Fruit fly (Drosophila melanogaster) whole organism, embryonic: ENCODE results near the gene CG15375.

ENCODE experiments used
- Abd-B ChIP-seq: fragments of 200-800 bp; sonication (Bioruptor generic); optimal IDR thresholded peaks from 2 replicates; lab custom pipeline; 2018; ENCODE audit warnings: missing biosample characterization, mild to moderate bottlenecking, missing genetic modification characterization, moderate library complexity
- BEAF-32 ChIP-seq: fragments of 200-800 bp; sonication (Bioruptor generic); optimal IDR thresholded peaks from 3 replicates; lab custom pipeline; 2017; ENCODE audit warnings: missing biosample characterization, missing genetic modification characterization, mild to moderate bottlenecking, moderate library complexity, missing genetic modification reagents
- Blimp-1 ChIP-seq: fragments of 200-800 bp; sonication (Bioruptor generic); optimal IDR thresholded peaks from 3 replicates; lab custom pipeline; 2018; ENCODE audit warnings: missing biosample characterization, missing genetic modification characterization, mild to moderate bottlenecking, moderate library complexity, missing genetic modification reagents
- CG1024 ChIP-seq: fragments of 200-800 bp; sonication (Bioruptor generic); IDR thresholded peaks from 2 replicates; pipeline ENCODE4 v1.3.6; 2022; ENCODE audit warnings: missing biosample characterization, missing genetic modification characterization
- CG10543 ChIP-seq: fragments of 200-800 bp; sonication (Bioruptor generic); optimal IDR thresholded peaks from 3 replicates; lab custom pipeline; 2017; ENCODE audit warnings: missing biosample characterization, mild to moderate bottlenecking, missing genetic modification characterization, moderate library complexity
- CG12071 ChIP-seq: fragments of 200-800 bp; sonication (Bioruptor generic); optimal IDR thresholded peaks from 3 replicates; lab custom pipeline; 2018; ENCODE audit warnings: missing biosample characterization, mild to moderate bottlenecking, missing genetic modification characterization
- CG12744 ChIP-seq: fragments of 200-800 bp; sonication (Bioruptor generic); optimal IDR thresholded peaks from 2 replicates; lab custom pipeline; 2016; ENCODE audit warnings: missing biosample characterization, missing genetic modification characterization
- CG12769 ChIP-seq: fragments of 200-800 bp; sonication (Bioruptor generic); optimal IDR thresholded peaks from 2 replicates; lab custom pipeline; 2019; ENCODE audit warnings: missing biosample characterization, mild to moderate bottlenecking, missing genetic modification characterization, moderate library complexity
- CG13123 ChIP-seq: fragments of 200-800 bp; sonication (Bioruptor generic); optimal IDR thresholded peaks from 2 replicates; lab custom pipeline; 2016; ENCODE audit warnings: missing biosample characterization, missing genetic modification characterization
- CG14441 ChIP-seq: fragments of 200-800 bp; sonication (Bioruptor generic); IDR thresholded peaks from 2 replicates; pipeline ENCODE4 v1.3.6; 2022; ENCODE audit warnings: missing biosample characterization, missing genetic modification characterization
- CG14667 ChIP-seq: fragments of 200-800 bp; sonication (Bioruptor generic); IDR thresholded peaks from 2 replicates; pipeline ENCODE4 v1.3.6; 2022; ENCODE audit warnings: missing biosample characterization, missing genetic modification characterization
- CG14965 ChIP-seq: fragments of 200-800 bp; sonication (Bioruptor generic); optimal IDR thresholded peaks from 2 replicates; lab custom pipeline; 2016; ENCODE audit warnings: missing biosample characterization, missing genetic modification characterization, borderline replicate concordance
- CG15269 ChIP-seq: fragments of 200-800 bp; sonication (Bioruptor generic); optimal IDR thresholded peaks from 2 replicates; lab custom pipeline; 2018; ENCODE audit warnings: missing biosample characterization, mild to moderate bottlenecking, missing genetic modification characterization, moderate library complexity
- CG1529 ChIP-seq: fragments of 200-800 bp; sonication (Bioruptor generic); optimal IDR thresholded peaks from 3 replicates; lab custom pipeline; 2018; ENCODE audit warnings: missing biosample characterization, missing genetic modification characterization
- CG16779 ChIP-seq: fragments of 200-800 bp; sonication (Bioruptor generic); IDR thresholded peaks from 2 replicates; pipeline ENCODE4 v1.3.6; 2022; ENCODE audit warnings: missing biosample characterization, missing genetic modification characterization
- CG17328 ChIP-seq: fragments of 200-800 bp; sonication (Bioruptor generic); IDR thresholded peaks from 2 replicates; pipeline ENCODE4 v1.3.6; 2022; ENCODE audit warnings: missing biosample characterization, missing genetic modification characterization
- CG17829 ChIP-seq: fragments of 200-800 bp; optimal IDR thresholded peaks from 2 replicates; lab custom pipeline; 2019; ENCODE audit warnings: missing biosample characterization, mild to moderate bottlenecking, missing genetic modification characterization, moderate library complexity
- CG2678 ChIP-seq: fragments of 200-800 bp; sonication (Bioruptor generic); optimal IDR thresholded peaks from 3 replicates; lab custom pipeline; 2019; ENCODE audit warnings: missing biosample characterization, mild to moderate bottlenecking, missing genetic modification characterization, moderate library complexity
- CG3065 ChIP-seq: fragments of 200-800 bp; sonication (Bioruptor generic); optimal IDR thresholded peaks from 2 replicates; lab custom pipeline; 2016; ENCODE audit warnings: missing biosample characterization, missing genetic modification characterization
- CG34376 ChIP-seq: fragments of 200-800 bp; sonication (Bioruptor generic); optimal IDR thresholded peaks from 2 replicates; lab custom pipeline; 2018; ENCODE audit warnings: missing biosample characterization, mild to moderate bottlenecking, missing genetic modification characterization
- CG34422 ChIP-seq: fragments of 200-800 bp; sonication (Bioruptor generic); IDR thresholded peaks from 3 replicates; pipeline ENCODE4 v1.3.6; 2022; ENCODE audit warnings: missing biosample characterization, missing genetic modification characterization
- CG5180 ChIP-seq: fragments of 200-800 bp; sonication (Bioruptor generic); optimal IDR thresholded peaks from 3 replicates; lab custom pipeline; 2017; ENCODE audit warnings: missing biosample characterization, missing genetic modification characterization, mild to moderate bottlenecking, moderate library complexity, missing genetic modification reagents
- CG6254 ChIP-seq: fragments of 200-800 bp; sonication (Bioruptor generic); optimal IDR thresholded peaks from 3 replicates; lab custom pipeline; 2017; ENCODE audit warnings: mild to moderate bottlenecking, missing biosample characterization, missing genetic modification reagents, missing genetic modification characterization
- CG6689 ChIP-seq: fragments of 200-800 bp; sonication (Bioruptor generic); IDR thresholded peaks from 2 replicates; pipeline ENCODE4 v1.3.6; 2022; ENCODE audit warnings: missing biosample characterization, missing genetic modification characterization
- CG6791 ChIP-seq: fragments of 200-800 bp; sonication (Bioruptor generic); IDR thresholded peaks from 3 replicates; pipeline ENCODE4 v1.3.6; 2022; ENCODE audit warnings: missing biosample characterization, missing genetic modification characterization; ENCODE audit not compliant: partially characterized antibody
- CG7963 ChIP-seq: fragments of 200-800 bp; sonication (Bioruptor generic); IDR thresholded peaks from 3 replicates; pipeline ENCODE4 v1.3.6; 2022; ENCODE audit warnings: missing biosample characterization, missing genetic modification characterization; ENCODE audit not compliant: partially characterized antibody
- CG8281 ChIP-seq: fragments of 200-800 bp; sonication (Bioruptor generic); optimal IDR thresholded peaks from 2 replicates; lab custom pipeline; 2018; ENCODE audit warnings: missing biosample characterization, mild to moderate bottlenecking, missing genetic modification characterization, moderate library complexity
- CG8388 ChIP-seq: fragments of 200-800 bp; sonication (Bioruptor generic); optimal IDR thresholded peaks from 2 replicates; lab custom pipeline; 2019; ENCODE audit warnings: missing biosample characterization, mild to moderate bottlenecking, missing genetic modification characterization, moderate library complexity
- CTCF ChIP-seq: fragments of 200-800 bp; sonication (Bioruptor generic); optimal IDR thresholded peaks from 2 replicates; lab custom pipeline; 2017; ENCODE audit warnings: missing biosample characterization, mild to moderate bottlenecking, missing genetic modification characterization, moderate library complexity
- Doc3 ChIP-seq: fragments of 200-800 bp; sonication (Bioruptor generic); IDR thresholded peaks from 3 replicates; pipeline ENCODE4 v1.3.6; 2022; ENCODE audit warnings: missing biosample characterization, missing genetic modification characterization; ENCODE audit not compliant: partially characterized antibody
- HLHmδ ChIP-seq: fragments of 200-800 bp; sonication (Bioruptor generic); optimal IDR thresholded peaks from 2 replicates; lab custom pipeline; 2018; ENCODE audit warnings: missing biosample characterization, mild to moderate bottlenecking, missing genetic modification characterization, moderate library complexity
- Hr51 ChIP-seq, 2 experiments: fragments of 200-800 bp; sonication (Bioruptor generic); optimal IDR thresholded peaks; 2 replicates in 1 of 2; 3 replicates in 1 of 2; lab custom pipeline; 2016 to 2018; ENCODE audit warnings: missing biosample characterization in 2 of 2, missing genetic modification characterization in 2 of 2, mild to moderate bottlenecking in 1 of 2, moderate library complexity in 1 of 2
- Side ChIP-seq: fragments of 200-800 bp; sonication (Bioruptor generic); optimal IDR thresholded peaks from 2 replicates; lab custom pipeline; 2016; ENCODE audit warnings: missing biosample characterization, missing genetic modification characterization
- bab2 ChIP-seq: fragments of 200-800 bp; sonication (Bioruptor generic); optimal IDR thresholded peaks from 2 replicates; lab custom pipeline; 2016; ENCODE audit warnings: missing biosample characterization, missing genetic modification characterization
- bbx ChIP-seq: fragments of 200-800 bp; sonication (Bioruptor generic); IDR thresholded peaks from 2 replicates; pipeline ENCODE4 v1.3.6; 2022; ENCODE audit warnings: missing biosample characterization, missing genetic modification characterization; ENCODE audit not compliant: partially characterized antibody
- chm ChIP-seq: fragments of 200-800 bp; sonication (Bioruptor generic); IDR thresholded peaks from 2 replicates; pipeline ENCODE4 v1.3.6; 2022; ENCODE audit warnings: missing biosample characterization, missing genetic modification characterization
- crol ChIP-seq: fragments of 200-800 bp; sonication (Bioruptor generic); IDR thresholded peaks from 2 replicates; pipeline ENCODE4 v1.3.6; 2022; ENCODE audit warnings: missing biosample characterization, missing genetic modification characterization
- dmrt99B ChIP-seq: fragments of 200-800 bp; sonication (Bioruptor generic); optimal IDR thresholded peaks from 2 replicates; lab custom pipeline; 2018; ENCODE audit warnings: missing biosample characterization, mild to moderate bottlenecking, missing genetic modification characterization, moderate library complexity
- gem ChIP-seq: fragments of 200-800 bp; sonication (Bioruptor generic); optimal IDR thresholded peaks from 2 replicates; lab custom pipeline; 2019; ENCODE audit warnings: missing biosample characterization, mild to moderate bottlenecking, missing genetic modification characterization, moderate library complexity
- hth ChIP-seq: fragments of >200 bp; optimal IDR thresholded peaks from 2 replicates; lab custom pipeline; 2017; ENCODE audit warnings: inconsistent platforms
- jumu ChIP-seq: fragments of 200-800 bp; sonication (Bioruptor generic); optimal IDR thresholded peaks from 3 replicates; lab custom pipeline; 2016; ENCODE audit warnings: missing biosample characterization, missing genetic modification characterization
- pnt ChIP-seq: fragments of 200-800 bp; sonication (Bioruptor generic); optimal IDR thresholded peaks from 3 replicates; lab custom pipeline; 2016; ENCODE audit warnings: missing biosample characterization, missing genetic modification characterization
- salm ChIP-seq: fragments of 200-800 bp; sonication (Bioruptor generic); optimal IDR thresholded peaks from 2 replicates; lab custom pipeline; 2018; ENCODE audit warnings: missing biosample characterization, mild to moderate bottlenecking, missing genetic modification characterization
- sisA ChIP-seq: fragments of 200-800 bp; sonication (Bioruptor generic); IDR thresholded peaks from 2 replicates; pipeline ENCODE4 v1.3.6; 2022; ENCODE audit warnings: missing biosample characterization, missing genetic modification characterization
- vvl ChIP-seq: fragments of 200-800 bp; sonication (Bioruptor generic); IDR thresholded peaks from 2 replicates; pipeline ENCODE4 v1.3.6; 2022; ENCODE audit warnings: missing biosample characterization, missing genetic modification characterization
- yki ChIP-seq: fragments of >200 bp; optimal IDR thresholded peaks from 3 replicates; lab custom pipeline; 2018
- zf30C ChIP-seq: fragments of 200-800 bp; sonication (Bioruptor generic); optimal IDR thresholded peaks from 3 replicates; lab custom pipeline; 2018; ENCODE audit warnings: missing biosample characterization, mild to moderate bottlenecking, missing genetic modification characterization
- zfh2 ChIP-seq: fragments of 200-800 bp; sonication (Bioruptor generic); optimal IDR thresholded peaks from 2 replicates; lab custom pipeline; 2016; ENCODE audit warnings: missing biosample characterization, missing genetic modification characterization

Gene CG15375

dm6 chrX:4116834-4117736 is 16.0 kb downstream of the CG15375 start, which contains the start of the genes tyf and Tip60 (continued):
- TF ChIP-seq CG12769 (tag; lab: Kevin White, UChicago): no peak
- peak; percentile 33 for TF ChIP-seq jumu (GFP tag; lab: Kevin White, UChicago)
- TF ChIP-seq HLHmδ: no peak
- no peak for TF ChIP-seq CG8388 (GFP tag; lab: Kevin White, UChicago)
- no peak for TF ChIP-seq yki (lab: Kevin White, UChicago)
- no peak for TF ChIP-seq Abd-B (GFP tag; lab: Kevin White, UChicago)
- TF ChIP-seq CG6254: no peak
- TF ChIP-seq Doc3 (GFP tag; lab: Robert Waterston, UW): peak; percentile 37; the same call in 2 of the 3 replicates
- TF ChIP-seq hth: no peak
- TF ChIP-seq BEAF-32: peak; percentile 65
- TF ChIP-seq CG34422 (GFP tag; lab: Robert Waterston, UW): no peak
- TF ChIP-seq CG7963 (GFP tag; lab: Robert Waterston, UW): 0 out of 3 replicates have a peak, but pooled peaks have one; percentile 9
- no peak for TF ChIP-seq CG1024 (GFP tag; lab: Robert Waterston, UW)
- TF ChIP-seq vvl (GFP tag; lab: Robert Waterston, UW): peak; percentile 11; the same call in 1 of the 2 replicates
- TF ChIP-seq CG6791 (GFP tag; lab: Robert Waterston, UW): peak; percentile 79
- TF ChIP-seq CG14441 (GFP tag; lab: Robert Waterston, UW): no peak
- peak; percentile 31 for TF ChIP-seq CG17829 (tag; lab: Kevin White, UChicago)
- no peak for TF ChIP-seq Side (GFP tag; lab: Kevin White, UChicago)
- TF ChIP-seq Hr51 (GFP tag; optimal IDR thresholded peaks at IDR 0.05; lab: Kevin White, UChicago): no peak
- peak; percentile 17 for TF ChIP-seq bab2 (GFP tag; lab: Kevin White, UChicago)
- peak; percentile 58; the same call in 1 of the 2 replicates for TF ChIP-seq bbx
- no peak for TF ChIP-seq CG15269
- TF ChIP-seq CG14965: no peak
- TF ChIP-seq Blimp-1 (GFP tag; lab: Kevin White, UChicago): no peak
- no peak for TF ChIP-seq gem (tag; lab: Kevin White, UChicago)
- TF ChIP-seq zfh2 (GFP tag; lab: Kevin White, UChicago): peak; percentile 47
- TF ChIP-seq CG17328 (GFP tag; lab: Robert Waterston, UW): no peak
- TF ChIP-seq CG5180 (GFP tag; lab: Kevin White, UChicago): no peak
- 0 out of 2 replicates have a peak, but pooled peaks have one; percentile 22 for TF ChIP-seq chm
- TF ChIP-seq CG34376: peak; percentile 20
- TF ChIP-seq crol: no peak
- peak; percentile 41 for TF ChIP-seq CG10543 (GFP tag; lab: Kevin White, UChicago)
- TF ChIP-seq CG12071 (GFP tag; lab: Kevin White, UChicago): no peak
- peak; percentile 30; the same call in 1 of the 2 replicates for TF ChIP-seq sisA (GFP tag; lab: Robert Waterston, UW)
- no peak for TF ChIP-seq CG16779 (GFP tag; lab: Robert Waterston, UW)
- TF ChIP-seq CG12744: no peak
- TF ChIP-seq CG6689 (GFP tag; lab: Robert Waterston, UW): no peak
- no peak for TF ChIP-seq zf30C (GFP tag; lab: Kevin White, UChicago)
- no peak for TF ChIP-seq CG13123 (GFP tag; lab: Kevin White, UChicago)
- TF ChIP-seq CG2678: no peak
- no peak for TF ChIP-seq CG3065 (GFP tag; lab: Kevin White, UChicago)
- TF ChIP-seq CG14667 (GFP tag; lab: Robert Waterston, UW): no peak
- TF ChIP-seq CG8281 (tag; lab: Kevin White, UChicago): no peak
- no peak for TF ChIP-seq CG1529 (GFP tag; lab: Kevin White, UChicago)
- TF ChIP-seq salm: no peak
- no peak for TF ChIP-seq pnt (GFP tag; lab: Kevin White, UChicago)
- TF ChIP-seq CTCF (GFP tag; lab: Kevin White, UChicago): no peak
- TF ChIP-seq dmrt99B: no peak
